Fruit fly (Drosophila melanogaster) whole organism, embryonic: ENCODE measurements around the gene CG7408.

Source experiments
- CG10321 ChIP-seq: fragments of 200-800 bp; sonication (Bioruptor generic); IDR thresholded peaks from 2 replicates; pipeline ENCODE4 v1.3.6; 2022; ENCODE audit warnings: missing biosample characterization, missing genetic modification characterization
- CG11093 ChIP-seq: fragments of 200-800 bp; sonication (Bioruptor generic); IDR thresholded peaks from 3 replicates; pipeline ENCODE4 v1.3.6; 2022; ENCODE audit warnings: missing biosample characterization, missing genetic modification characterization
- CG13123 ChIP-seq: fragments of 200-800 bp; sonication (Bioruptor generic); optimal IDR thresholded peaks from 2 replicates; lab custom pipeline; 2016; ENCODE audit warnings: missing biosample characterization, missing genetic modification characterization
- CG13287 ChIP-seq: fragments of 200-800 bp; sonication (Bioruptor generic); IDR thresholded peaks from 2 replicates; pipeline ENCODE4 v1.3.6; 2022; ENCODE audit warnings: missing biosample characterization, missing genetic modification characterization; ENCODE audit not compliant: partially characterized antibody
- CG13624 ChIP-seq: fragments of 200-800 bp; sonication (Bioruptor generic); optimal IDR thresholded peaks from 2 replicates; lab custom pipeline; 2016; ENCODE audit warnings: missing biosample characterization, missing genetic modification characterization
- CG13775 ChIP-seq: fragments of 200-800 bp; sonication (Bioruptor generic); optimal IDR thresholded peaks from 3 replicates; lab custom pipeline; 2017; ENCODE audit warnings: missing biosample characterization, mild to moderate bottlenecking, missing genetic modification characterization
- CG14014 ChIP-seq: fragments of 200-800 bp; sonication (Bioruptor generic); IDR thresholded peaks from 2 replicates; pipeline ENCODE4 v1.3.6; 2022; ENCODE audit warnings: missing biosample characterization, missing genetic modification characterization
- CG1602 ChIP-seq: fragments of 200-800 bp; sonication (Bioruptor generic); optimal IDR thresholded peaks from 3 replicates; lab custom pipeline; 2016; ENCODE audit warnings: missing biosample characterization, missing genetic modification characterization
- CG1603 ChIP-seq: fragments of 200-800 bp; sonication (Bioruptor generic); optimal IDR thresholded peaks from 2 replicates; lab custom pipeline; 2019; ENCODE audit warnings: missing biosample characterization, mild to moderate bottlenecking, missing genetic modification characterization, moderate library complexity
- CG17361 ChIP-seq: fragments of 200-800 bp; sonication (Bioruptor generic); IDR thresholded peaks from 3 replicates; pipeline ENCODE4 v1.3.6; 2022; ENCODE audit warnings: missing biosample characterization, missing genetic modification characterization
- CG1792 ChIP-seq: fragments of 200-800 bp; sonication (Bioruptor generic); optimal IDR thresholded peaks from 2 replicates; lab custom pipeline; 2016; ENCODE audit warnings: missing biosample characterization, missing genetic modification characterization
- CG2116 ChIP-seq: fragments of 200-800 bp; sonication (Bioruptor generic); optimal IDR thresholded peaks from 3 replicates; lab custom pipeline; 2018; ENCODE audit warnings: missing biosample characterization, mild to moderate bottlenecking, missing genetic modification characterization
- CG2678 ChIP-seq: fragments of 200-800 bp; sonication (Bioruptor generic); optimal IDR thresholded peaks from 3 replicates; lab custom pipeline; 2019; ENCODE audit warnings: missing biosample characterization, mild to moderate bottlenecking, missing genetic modification characterization, moderate library complexity
- CG3065 ChIP-seq: fragments of 200-800 bp; sonication (Bioruptor generic); optimal IDR thresholded peaks from 2 replicates; lab custom pipeline; 2016; ENCODE audit warnings: missing biosample characterization, missing genetic modification characterization
- CG3281 ChIP-seq: fragments of 200-800 bp; sonication (Bioruptor generic); optimal IDR thresholded peaks from 3 replicates; lab custom pipeline; 2017; ENCODE audit warnings: missing biosample characterization, mild to moderate bottlenecking, missing genetic modification characterization
- CG33213 ChIP-seq: fragments of 200-800 bp; sonication (Bioruptor generic); optimal IDR thresholded peaks from 3 replicates; lab custom pipeline; 2016; ENCODE audit warnings: missing biosample characterization, missing genetic modification characterization
- CG4707 ChIP-seq: fragments of 200-800 bp; sonication (Bioruptor generic); optimal IDR thresholded peaks from 2 replicates; lab custom pipeline; 2018; ENCODE audit warnings: missing biosample characterization, mild to moderate bottlenecking, missing genetic modification characterization, moderate library complexity
- CG4854 ChIP-seq: fragments of 200-800 bp; sonication (Bioruptor generic); optimal IDR thresholded peaks from 2 replicates; lab custom pipeline; 2016; ENCODE audit warnings: missing biosample characterization, missing genetic modification characterization, inconsistent platforms
- CG6791 ChIP-seq: fragments of 200-800 bp; sonication (Bioruptor generic); IDR thresholded peaks from 3 replicates; pipeline ENCODE4 v1.3.6; 2022; ENCODE audit warnings: missing biosample characterization, missing genetic modification characterization; ENCODE audit not compliant: partially characterized antibody
- CG6854 ChIP-seq: fragments of 200-800 bp; sonication (Bioruptor generic); optimal IDR thresholded peaks from 3 replicates; lab custom pipeline; 2017; ENCODE audit warnings: missing biosample characterization, mild to moderate bottlenecking, missing genetic modification characterization
- CG8281 ChIP-seq: fragments of 200-800 bp; sonication (Bioruptor generic); optimal IDR thresholded peaks from 2 replicates; lab custom pipeline; 2018; ENCODE audit warnings: missing biosample characterization, mild to moderate bottlenecking, missing genetic modification characterization, moderate library complexity
- CG8290 ChIP-seq, 3 experiments: fragments of 200-800 bp; sonication (Bioruptor generic); optimal IDR thresholded peaks; 2 replicates each; lab custom pipeline; 2016 to 2019; ENCODE audit warnings: missing biosample characterization in 3 of 3, missing genetic modification characterization in 3 of 3, mild to moderate bottlenecking in 2 of 3, moderate library complexity in 1 of 3
- CG8765 ChIP-seq: fragments of 200-800 bp; sonication (Bioruptor generic); IDR thresholded peaks from 2 replicates; pipeline ENCODE4 v1.3.6; 2022; ENCODE audit warnings: missing biosample characterization, missing genetic modification characterization
- CG8944 ChIP-seq: fragments of 200-800 bp; sonication (Bioruptor generic); optimal IDR thresholded peaks from 3 replicates; lab custom pipeline; 2016; ENCODE audit warnings: missing biosample characterization, missing genetic modification characterization
- CG9932 ChIP-seq: fragments of 200-800 bp; sonication (Bioruptor generic); IDR thresholded peaks from 2 replicates; pipeline ENCODE4 v1.3.6; 2022; ENCODE audit warnings: missing biosample characterization, missing genetic modification characterization
- Camta ChIP-seq: fragments of 200-800 bp; sonication (Bioruptor generic); optimal IDR thresholded peaks from 2 replicates; lab custom pipeline; 2016; ENCODE audit warnings: missing biosample characterization, missing genetic modification characterization
- Dip3 ChIP-seq: fragments of 200-800 bp; sonication (Bioruptor generic); optimal IDR thresholded peaks from 3 replicates; lab custom pipeline; 2016; ENCODE audit warnings: missing biosample characterization, missing genetic modification characterization
- Doc3 ChIP-seq: fragments of 200-800 bp; sonication (Bioruptor generic); IDR thresholded peaks from 3 replicates; pipeline ENCODE4 v1.3.6; 2022; ENCODE audit warnings: missing biosample characterization, missing genetic modification characterization; ENCODE audit not compliant: partially characterized antibody
- Ets97D ChIP-seq: fragments of 200-800 bp; sonication (Bioruptor generic); optimal IDR thresholded peaks from 3 replicates; lab custom pipeline; 2016; ENCODE audit warnings: missing biosample characterization, missing genetic modification characterization
- H2.0 ChIP-seq: fragments of 200-800 bp; sonication (Bioruptor generic); IDR thresholded peaks from 2 replicates; pipeline ENCODE4 v1.3.6; 2022; ENCODE audit warnings: missing biosample characterization, missing genetic modification characterization
- HLH54F ChIP-seq: fragments of 200-800 bp; sonication (Bioruptor generic); optimal IDR thresholded peaks from 3 replicates; lab custom pipeline; 2016; ENCODE audit warnings: missing biosample characterization, missing genetic modification characterization
- MBD-R2 ChIP-seq: fragments of 200-800 bp; sonication (Bioruptor generic); IDR thresholded peaks from 2 replicates; pipeline ENCODE4 v1.3.6; 2022; ENCODE audit warnings: missing biosample characterization, missing genetic modification characterization
- Max ChIP-seq: fragments of 200-800 bp; sonication (Bioruptor generic); optimal IDR thresholded peaks from 2 replicates; lab custom pipeline; 2016; ENCODE audit warnings: missing biosample characterization, mild to moderate bottlenecking, missing genetic modification characterization
- NK7.1 ChIP-seq: fragments of 200-800 bp; sonication (Bioruptor generic); optimal IDR thresholded peaks from 3 replicates; lab custom pipeline; 2016; ENCODE audit warnings: missing biosample characterization, missing genetic modification characterization
- Sox100B ChIP-seq: fragments of 200-800 bp; sonication (Bioruptor generic); optimal IDR thresholded peaks from 3 replicates; lab custom pipeline; 2018; ENCODE audit warnings: missing biosample characterization, mild to moderate bottlenecking, missing genetic modification characterization
- bowl ChIP-seq: fragments of 200-800 bp; sonication (Bioruptor generic); IDR thresholded peaks from 2 replicates; pipeline ENCODE4 v1.3.6; 2022; ENCODE audit warnings: missing biosample characterization, missing genetic modification characterization
- chif ChIP-seq, 2 experiments: fragments of 200-800 bp; sonication (Bioruptor generic); optimal IDR thresholded peaks; 3 replicates each; lab custom pipeline; 2016; ENCODE audit warnings: missing biosample characterization in 2 of 2, missing genetic modification characterization in 2 of 2
- corto ChIP-seq: fragments of 200-800 bp; sonication (Bioruptor generic); optimal IDR thresholded peaks from 2 replicates; lab custom pipeline; 2016; ENCODE audit warnings: missing biosample characterization, mild to moderate bottlenecking, missing genetic modification characterization, moderate library complexity
- gcm2 ChIP-seq: fragments of 200-800 bp; sonication (Bioruptor generic); optimal IDR thresholded peaks from 2 replicates; lab custom pipeline; 2016; ENCODE audit warnings: missing biosample characterization, missing genetic modification characterization
- gfzf ChIP-seq: fragments of 200-800 bp; sonication (Bioruptor generic); optimal IDR thresholded peaks from 2 replicates; lab custom pipeline; 2016; ENCODE audit warnings: missing biosample characterization, mild to moderate bottlenecking, missing genetic modification characterization, moderate library complexity
- gro ChIP-seq: fragments of 200-800 bp; sonication (Bioruptor generic); optimal IDR thresholded peaks from 2 replicates; lab custom pipeline; 2016; ENCODE audit warnings: missing biosample characterization, missing genetic modification characterization
- her ChIP-seq: fragments of 200-800 bp; sonication (Bioruptor generic); optimal IDR thresholded peaks from 2 replicates; lab custom pipeline; 2016; ENCODE audit warnings: missing biosample characterization, missing genetic modification characterization
- lab ChIP-seq: fragments of 200-800 bp; sonication (Bioruptor generic); optimal IDR thresholded peaks from 3 replicates; lab custom pipeline; 2017; ENCODE audit warnings: missing biosample characterization, missing genetic modification characterization, mild to moderate bottlenecking, moderate library complexity, missing genetic modification reagents
- p53 ChIP-seq: fragments of 200-800 bp; sonication (Bioruptor generic); optimal IDR thresholded peaks from 2 replicates; lab custom pipeline; 2016; ENCODE audit warnings: missing biosample characterization, missing genetic modification characterization
- pan ChIP-seq, 4 experiments: fragments of >200 bp in 3 of 4; fragments of 200-800 bp in 1 of 4; sonication (Bioruptor generic) in 1 of 4; optimal IDR thresholded peaks in 3 of 4; IDR thresholded peaks in 1 of 4; 2 replicates each; pipeline versions ENCODE4 v1.3.6 to Lab custom; 2017 to 2022; ENCODE audit warnings: missing biosample characterization in 2 of 4, missing genetic modification characterization in 2 of 4, mixed read lengths in 1 of 4
- shn ChIP-seq: fragments of 200-800 bp; sonication (Bioruptor generic); optimal IDR thresholded peaks from 3 replicates; lab custom pipeline; 2016; ENCODE audit warnings: missing biosample characterization, missing genetic modification characterization
- sug ChIP-seq: fragments of 200-800 bp; optimal IDR thresholded peaks from 2 replicates; lab custom pipeline; 2019; ENCODE audit warnings: missing biosample characterization, mild to moderate bottlenecking, missing genetic modification characterization, moderate library complexity
- tap ChIP-seq: fragments of 200-800 bp; optimal IDR thresholded peaks from 3 replicates; lab custom pipeline; 2019; ENCODE audit warnings: missing biosample characterization, mild to moderate bottlenecking, missing genetic modification characterization, moderate library complexity
- zen ChIP-seq: fragments of 200-800 bp; sonication (Bioruptor generic); optimal IDR thresholded peaks from 3 replicates; lab custom pipeline; 2018; ENCODE audit warnings: missing biosample characterization, mild to moderate bottlenecking, missing genetic modification characterization, moderate library complexity
- zfh2 ChIP-seq: fragments of 200-800 bp; sonication (Bioruptor generic); optimal IDR thresholded peaks from 2 replicates; lab custom pipeline; 2016; ENCODE audit warnings: missing biosample characterization, missing genetic modification characterization

The CG7408 gene

DNA sequence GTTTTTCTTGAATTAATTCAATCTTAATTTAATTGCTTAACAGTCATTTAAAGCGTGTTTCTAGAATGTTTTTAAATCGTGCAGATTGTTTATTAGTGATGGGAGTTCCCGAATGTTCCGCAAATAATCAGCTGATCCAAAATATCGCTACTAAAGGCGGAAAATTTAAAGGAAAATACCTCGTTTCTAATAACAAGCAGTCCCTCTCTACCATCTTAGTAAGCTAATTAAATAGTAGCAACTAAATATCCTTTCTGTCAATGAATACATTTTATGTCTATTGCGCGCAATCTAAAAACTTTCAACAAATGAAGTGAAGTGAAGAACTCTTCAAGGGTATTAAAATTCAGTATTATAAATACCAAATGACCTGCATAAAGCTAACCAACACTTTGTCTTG is 33.6 kb downstream of the CG7408 start, which contains the start of gene CG5290 (continued):
- TF ChIP-seq her (GFP tag; lab: Kevin White, UChicago) (peak; percentile 32), CG11093 (GFP tag; lab: Robert Waterston, UW) (no peak), CG9932 (GFP tag; lab: Robert Waterston, UW) (0 out of 2 replicates have a peak, but pooled peaks have one; percentile 15), CG33213 (peak; percentile 34), gfzf (GFP tag; lab: Kevin White, UChicago) (peak; percentile 55), pan (optimal IDR thresholded peaks at IDR 0.05; lab: Kevin White, UChicago) (no peak), pan (GFP tag; optimal IDR thresholded peaks at IDR 0.05 in 1 of 2, IDR thresholded peaks at IDR 0.05 in 1 of 2) (no peak), lab (GFP tag; lab: Kevin White, UChicago) (peak; percentile 55), p53 (GFP tag; lab: Kevin White, UChicago) (no peak), CG8281 (tag; lab: Kevin White, UChicago) (no peak), CG17361 (GFP tag; lab: Robert Waterston, UW) (peak; percentile 40; the same call in 2 of the 3 replicates), CG4707 (GFP tag; lab: Kevin White, UChicago) (no peak), MBD-R2 (peak; percentile 49), CG14014 (GFP tag; lab: Robert Waterston, UW) (no peak), CG1792 (GFP tag; lab: Kevin White, UChicago) (peak; percentile 47), CG3065 (no peak), Dip3 (peak; percentile 31), gro (GFP tag; lab: Kevin White, UChicago) (peak; percentile 30), gcm2 (GFP tag; lab: Kevin White, UChicago) (no peak), Max (GFP tag; lab: Kevin White, UChicago) (no peak), CG10321 (no peak), CG8944 (GFP tag; lab: Kevin White, UChicago) (peak; percentile 20), HLH54F (GFP tag; lab: Kevin White, UChicago) (peak; percentile 41), chif (GFP tag; optimal IDR thresholded peaks at IDR 0.05; lab: Kevin White, UChicago) (peak; percentile 10 to 23), Ets97D (peak; percentile 43), bowl (GFP tag; lab: Robert Waterston, UW) (no peak), Camta (GFP tag; lab: Kevin White, UChicago) (peak; percentile 27), CG3281 (GFP tag; lab: Kevin White, UChicago) (peak; percentile 5), zfh2 (peak; percentile 43), H2.0 (no peak), corto (no peak), shn (GFP tag; lab: Kevin White, UChicago) (peak; percentile 3), CG1603 (tag; lab: Kevin White, UChicago) (peak; percentile 29), CG13775 (GFP tag; lab: Kevin White, UChicago) (peak; percentile 33), CG2116 (GFP tag; lab: Kevin White, UChicago) (peak; percentile 59), Sox100B (peak; percentile 11), sug (tag; lab: Kevin White, UChicago) (peak; percentile 3), CG8290 (GFP tag; optimal IDR thresholded peaks at IDR 0.05; lab: Kevin White, UChicago) (peak; percentile 4), CG8290 (tag; optimal IDR thresholded peaks at IDR 0.05; lab: Kevin White, UChicago) (peak in 1 of 2 experiments; percentile 1), CG13123 (no peak), CG4854 (GFP tag; lab: Kevin White, UChicago) (peak; percentile 6), CG13287 (GFP tag; lab: Robert Waterston, UW) (peak; percentile 80), zen (tag; lab: Kevin White, UChicago) (peak; percentile 7), CG6854 (GFP tag; lab: Kevin White, UChicago) (no peak), CG6791 (GFP tag; lab: Robert Waterston, UW) (0 out of 3 replicates have a peak, but pooled peaks have one; percentile 37), NK7.1 (GFP tag; lab: Kevin White, UChicago) (peak; percentile 14), CG13624 (GFP tag; lab: Kevin White, UChicago) (peak; percentile 37), Doc3 (GFP tag; lab: Robert Waterston, UW) (peak; percentile 75), CG8765 (GFP tag; lab: Robert Waterston, UW) (no peak), tap (tag; lab: Kevin White, UChicago) (no peak), CG1602 (GFP tag; lab: Kevin White, UChicago) (peak; percentile 6), CG2678 (peak; percentile 17)
